Fruit fly (Drosophila melanogaster) whole organism, embryonic: ENCODE measurements around the gene CG17224.

Experiments used
- BEAF-32 ChIP-seq: fragments of 200-800 bp; sonication (Bioruptor generic); optimal IDR thresholded peaks from 3 replicates; lab custom pipeline; 2017; ENCODE audit warnings: missing biosample characterization, missing genetic modification characterization, mild to moderate bottlenecking, moderate library complexity, missing genetic modification reagents
- BtbVII ChIP-seq: fragments of 200-800 bp; sonication (Bioruptor generic); optimal IDR thresholded peaks from 3 replicates; lab custom pipeline; 2017; ENCODE audit warnings: missing biosample characterization, mild to moderate bottlenecking, missing genetic modification characterization
- C15 ChIP-seq: fragments of 200-800 bp; sonication (Bioruptor generic); IDR thresholded peaks from 3 replicates; pipeline ENCODE4 v1.3.6; 2022; ENCODE audit warnings: missing biosample characterization, missing genetic modification characterization
- CG10565 ChIP-seq: fragments of 200-800 bp; sonication (Bioruptor generic); optimal IDR thresholded peaks from 3 replicates; lab custom pipeline; 2016; ENCODE audit warnings: missing biosample characterization, mild to moderate bottlenecking, missing genetic modification characterization
- CG10654 ChIP-seq: fragments of 200-800 bp; sonication (Bioruptor generic); optimal IDR thresholded peaks from 2 replicates; lab custom pipeline; 2016; ENCODE audit warnings: missing biosample characterization, missing genetic modification characterization
- CG12104 ChIP-seq: fragments of 200-800 bp; sonication (Bioruptor generic); optimal IDR thresholded peaks from 3 replicates; lab custom pipeline; 2016; ENCODE audit warnings: missing biosample characterization, missing genetic modification characterization
- CG12155 ChIP-seq: fragments of 200-800 bp; sonication (Bioruptor generic); optimal IDR thresholded peaks from 3 replicates; lab custom pipeline; 2016; ENCODE audit warnings: missing biosample characterization, missing genetic modification characterization
- CG12236 ChIP-seq: fragments of 200-800 bp; sonication (Bioruptor generic); optimal IDR thresholded peaks from 2 replicates; lab custom pipeline; 2016; ENCODE audit warnings: missing biosample characterization, missing genetic modification characterization
- CG12299 ChIP-seq: fragments of 200-800 bp; sonication (Bioruptor generic); optimal IDR thresholded peaks from 2 replicates; lab custom pipeline; 2018; ENCODE audit warnings: missing biosample characterization, mild to moderate bottlenecking, missing genetic modification characterization
- CG12744 ChIP-seq: fragments of 200-800 bp; sonication (Bioruptor generic); optimal IDR thresholded peaks from 2 replicates; lab custom pipeline; 2016; ENCODE audit warnings: missing biosample characterization, missing genetic modification characterization
- CG13424 ChIP-seq: fragments of 200-800 bp; sonication (Bioruptor generic); optimal IDR thresholded peaks from 2 replicates; lab custom pipeline; 2019; ENCODE audit warnings: missing biosample characterization, mild to moderate bottlenecking, missing genetic modification characterization, moderate library complexity
- CG2712 ChIP-seq: fragments of 200-800 bp; optimal IDR thresholded peaks from 3 replicates; lab custom pipeline; 2019; ENCODE audit warnings: missing biosample characterization, mild to moderate bottlenecking, missing genetic modification characterization, moderate library complexity
- CG3163 ChIP-seq: fragments of 200-800 bp; sonication (Bioruptor generic); optimal IDR thresholded peaks from 3 replicates; lab custom pipeline; 2016; ENCODE audit warnings: missing biosample characterization, missing genetic modification characterization
- CG32772 ChIP-seq: fragments of 200-800 bp; sonication (Bioruptor generic); IDR thresholded peaks from 2 replicates; pipeline ENCODE4 v1.3.6; 2022; ENCODE audit warnings: missing biosample characterization, missing genetic modification characterization
- CG4617 ChIP-seq: fragments of 200-800 bp; sonication (Bioruptor generic); optimal IDR thresholded peaks from 3 replicates; lab custom pipeline; 2016; ENCODE audit warnings: missing biosample characterization, missing genetic modification characterization, borderline replicate concordance
- CG4854 ChIP-seq: fragments of 200-800 bp; sonication (Bioruptor generic); optimal IDR thresholded peaks from 2 replicates; lab custom pipeline; 2016; ENCODE audit warnings: missing biosample characterization, missing genetic modification characterization, inconsistent platforms
- CG6683 ChIP-seq: fragments of 200-800 bp; sonication (Bioruptor generic); optimal IDR thresholded peaks from 2 replicates; lab custom pipeline; 2017; ENCODE audit warnings: missing biosample characterization, mild to moderate bottlenecking, missing genetic modification characterization, missing genetic modification reagents
- CG8290 ChIP-seq, 3 experiments: fragments of 200-800 bp; sonication (Bioruptor generic); optimal IDR thresholded peaks; 2 replicates each; lab custom pipeline; 2016 to 2019; ENCODE audit warnings: missing biosample characterization in 3 of 3, missing genetic modification characterization in 3 of 3, mild to moderate bottlenecking in 2 of 3, moderate library complexity in 1 of 3
- CG9797 ChIP-seq: fragments of 200-800 bp; sonication (Bioruptor generic); optimal IDR thresholded peaks from 3 replicates; lab custom pipeline; 2018; ENCODE audit warnings: missing biosample characterization, mild to moderate bottlenecking, missing genetic modification characterization
- CkIIα-i1 ChIP-seq: fragments of 200-800 bp; sonication (Bioruptor generic); IDR thresholded peaks from 2 replicates; pipeline ENCODE4 v1.3.6; 2022; ENCODE audit warnings: missing biosample characterization, missing genetic modification characterization
- Doc3 ChIP-seq: fragments of 200-800 bp; sonication (Bioruptor generic); IDR thresholded peaks from 3 replicates; pipeline ENCODE4 v1.3.6; 2022; ENCODE audit warnings: missing biosample characterization, missing genetic modification characterization; ENCODE audit not compliant: partially characterized antibody
- Fer1 ChIP-seq: fragments of 200-800 bp; sonication (Bioruptor generic); optimal IDR thresholded peaks from 2 replicates; lab custom pipeline; 2017; ENCODE audit warnings: missing biosample characterization, mild to moderate bottlenecking, missing genetic modification characterization
- HLH54F ChIP-seq: fragments of 200-800 bp; sonication (Bioruptor generic); optimal IDR thresholded peaks from 3 replicates; lab custom pipeline; 2016; ENCODE audit warnings: missing biosample characterization, missing genetic modification characterization
- Hand ChIP-seq: fragments of 200-800 bp; sonication (Bioruptor generic); optimal IDR thresholded peaks from 2 replicates; lab custom pipeline; 2017; ENCODE audit warnings: mild to moderate bottlenecking, missing biosample characterization, missing genetic modification reagents, missing genetic modification characterization
- Hr39 ChIP-seq: fragments of >200 bp; optimal IDR thresholded peaks from 2 replicates; lab custom pipeline; 2017
- Hr51 ChIP-seq, 2 experiments: fragments of 200-800 bp; sonication (Bioruptor generic); optimal IDR thresholded peaks; 2 replicates in 1 of 2; 3 replicates in 1 of 2; lab custom pipeline; 2016 to 2018; ENCODE audit warnings: missing biosample characterization in 2 of 2, missing genetic modification characterization in 2 of 2, mild to moderate bottlenecking in 1 of 2, moderate library complexity in 1 of 2
- NC2α ChIP-seq: fragments of 200-800 bp; sonication (Bioruptor generic); optimal IDR thresholded peaks from 2 replicates; lab custom pipeline; 2016; ENCODE audit warnings: missing biosample characterization, missing genetic modification characterization
- NFAT ChIP-seq: fragments of 200-800 bp; sonication (Bioruptor generic); IDR thresholded peaks from 2 replicates; pipeline ENCODE4 v1.3.6; 2022; ENCODE audit warnings: missing biosample characterization, missing genetic modification characterization
- Nf-YC ChIP-seq: fragments of 200-800 bp; optimal IDR thresholded peaks from 3 replicates; lab custom pipeline; 2019; ENCODE audit warnings: missing biosample characterization, mild to moderate bottlenecking, missing genetic modification characterization, moderate library complexity
- Oaz ChIP-seq: fragments of 200-800 bp; sonication (Bioruptor generic); IDR thresholded peaks from 2 replicates; pipeline ENCODE4 v1.3.6; 2022; ENCODE audit warnings: missing biosample characterization, missing genetic modification characterization
- Poxn ChIP-seq: fragments of 200-800 bp; sonication (Bioruptor generic); IDR thresholded peaks from 2 replicates; pipeline ENCODE4 v1.3.6; 2022; ENCODE audit warnings: missing biosample characterization, missing genetic modification characterization
- Sry-β ChIP-seq: fragments of 200-800 bp; sonication (Bioruptor generic); optimal IDR thresholded peaks from 2 replicates; lab custom pipeline; 2018; ENCODE audit warnings: missing biosample characterization, mild to moderate bottlenecking, missing genetic modification characterization, moderate library complexity
- bab2 ChIP-seq: fragments of 200-800 bp; sonication (Bioruptor generic); optimal IDR thresholded peaks from 2 replicates; lab custom pipeline; 2016; ENCODE audit warnings: missing biosample characterization, missing genetic modification characterization
- bcd ChIP-seq: fragments of 200-800 bp; sonication (Bioruptor generic); optimal IDR thresholded peaks from 2 replicates; lab custom pipeline; 2017; ENCODE audit warnings: missing biosample characterization, mild to moderate bottlenecking, missing genetic modification characterization
- bigmax ChIP-seq: fragments of 200-800 bp; sonication (Bioruptor generic); optimal IDR thresholded peaks from 2 replicates; lab custom pipeline; 2018; ENCODE audit warnings: missing biosample characterization, mild to moderate bottlenecking, missing genetic modification characterization
- bsh ChIP-seq, 2 experiments: fragments of 200-800 bp; sonication (Bioruptor generic); optimal IDR thresholded peaks; 2 replicates each; lab custom pipeline; 2017 to 2018; ENCODE audit warnings: mild to moderate bottlenecking in 2 of 2, missing biosample characterization in 2 of 2, missing genetic modification characterization in 2 of 2, moderate library complexity in 1 of 2
- btn ChIP-seq: fragments of 200-800 bp; sonication (Bioruptor generic); optimal IDR thresholded peaks from 2 replicates; lab custom pipeline; 2016; ENCODE audit warnings: missing biosample characterization, missing genetic modification characterization
- corto ChIP-seq: fragments of 200-800 bp; sonication (Bioruptor generic); optimal IDR thresholded peaks from 2 replicates; lab custom pipeline; 2016; ENCODE audit warnings: missing biosample characterization, mild to moderate bottlenecking, missing genetic modification characterization, moderate library complexity
- gfzf ChIP-seq: fragments of 200-800 bp; sonication (Bioruptor generic); optimal IDR thresholded peaks from 2 replicates; lab custom pipeline; 2016; ENCODE audit warnings: missing biosample characterization, mild to moderate bottlenecking, missing genetic modification characterization, moderate library complexity
- gsb ChIP-seq: fragments of 200-800 bp; sonication (Bioruptor generic); IDR thresholded peaks from 2 replicates; pipeline ENCODE4 v1.3.6; 2022; ENCODE audit warnings: missing biosample characterization, missing genetic modification characterization
- pb ChIP-seq: fragments of 200-800 bp; sonication (Bioruptor generic); optimal IDR thresholded peaks from 3 replicates; lab custom pipeline; 2016; ENCODE audit warnings: missing biosample characterization, missing genetic modification characterization
- peb ChIP-seq: fragments of 200-800 bp; sonication (Bioruptor generic); IDR thresholded peaks from 2 replicates; pipeline ENCODE4 v1.3.6; 2022; ENCODE audit warnings: missing biosample characterization, missing genetic modification characterization
- phol ChIP-seq: fragments of 200-800 bp; sonication (Bioruptor generic); optimal IDR thresholded peaks from 3 replicates; lab custom pipeline; 2018; ENCODE audit warnings: missing biosample characterization, mild to moderate bottlenecking, missing genetic modification characterization, moderate library complexity
- pros ChIP-seq: fragments of 200-800 bp; sonication (Bioruptor generic); optimal IDR thresholded peaks from 3 replicates; lab custom pipeline; 2019; ENCODE audit warnings: missing biosample characterization, mild to moderate bottlenecking, missing genetic modification characterization, moderate library complexity
- ssp ChIP-seq: fragments of 200-800 bp; sonication (Bioruptor generic); IDR thresholded peaks from 2 replicates; pipeline ENCODE4 v1.3.6; 2022; ENCODE audit warnings: missing biosample characterization, missing genetic modification characterization
- stc ChIP-seq: fragments of 200-800 bp; sonication (Bioruptor generic); IDR thresholded peaks from 2 replicates; pipeline ENCODE4 v1.3.6; 2022; ENCODE audit warnings: missing biosample characterization, missing genetic modification characterization
- tgo ChIP-seq: fragments of 200-800 bp; sonication (Bioruptor generic); IDR thresholded peaks from 3 replicates; pipeline ENCODE4 v1.3.6; 2022; ENCODE audit warnings: missing biosample characterization, missing genetic modification characterization
- ttk ChIP-seq: fragments of 200-800 bp; sonication (Bioruptor generic); IDR thresholded peaks from 2 replicates; pipeline ENCODE4 v2.1.2; 2022; ENCODE audit warnings: missing biosample characterization, missing genetic modification characterization
- vfl ChIP-seq: fragments of 200-800 bp; sonication (Bioruptor generic); optimal IDR thresholded peaks from 2 replicates; lab custom pipeline; 2016; ENCODE audit warnings: missing biosample characterization, missing genetic modification characterization
- zen2 ChIP-seq: fragments of 200-800 bp; sonication (Bioruptor generic); IDR thresholded peaks from 3 replicates; pipeline ENCODE4 v1.3.6; 2022; ENCODE audit warnings: missing biosample characterization, missing genetic modification characterization; ENCODE audit not compliant: partially characterized antibody

CG17224 gene

dm6 chr2L:3055710-3056447, 37.8 kb upstream of the CG17224 start (continued):
- TF ChIP-seq peb (GFP tag; lab: Robert Waterston, UW) (no peak), CG12236 (GFP tag; lab: Kevin White, UChicago) (no peak), CG12744 (GFP tag; lab: Kevin White, UChicago) (no peak), zen2 (GFP tag; lab: Robert Waterston, UW) (no peak), Nf-YC (no peak), bcd (GFP tag; lab: Kevin White, UChicago) (peak; percentile 51), CG32772 (GFP tag; lab: Robert Waterston, UW) (no peak), CG10565 (GFP tag; lab: Kevin White, UChicago) (no peak), CG12104 (GFP tag; lab: Kevin White, UChicago) (peak; percentile 45), CG9797 (no peak), CG2712 (tag; lab: Kevin White, UChicago) (peak; percentile 13), pros (GFP tag; lab: Kevin White, UChicago) (no peak), Poxn (GFP tag; lab: Robert Waterston, UW) (no peak), stc (no peak), Fer1 (GFP tag; lab: Kevin White, UChicago) (peak; percentile 12), bsh (GFP tag; optimal IDR thresholded peaks at IDR 0.05; lab: Kevin White, UChicago) (no peak), Oaz (GFP tag; lab: Robert Waterston, UW) (no peak), vfl (GFP tag; lab: Kevin White, UChicago) (no peak), CkIIα-i1 (no peak), CG13424 (peak; percentile 54), gsb (GFP tag; lab: Robert Waterston, UW) (no peak), C15 (no peak), Hr51 (GFP tag; optimal IDR thresholded peaks at IDR 0.05; lab: Kevin White, UChicago) (peak; percentile 5 to 56), ttk (GFP tag; lab: Robert Waterston, UW) (no peak), HLH54F (GFP tag; lab: Kevin White, UChicago) (peak; percentile 49), NFAT (no peak), phol (tag; lab: Kevin White, UChicago) (peak; percentile 45), Doc3 (GFP tag; lab: Robert Waterston, UW) (no peak), ssp (GFP tag; lab: Robert Waterston, UW) (no peak), BtbVII (peak; percentile 14), CG12155 (GFP tag; lab: Kevin White, UChicago) (peak; percentile 23), bigmax (no peak), BEAF-32 (GFP tag; lab: Kevin White, UChicago) (peak; percentile 50), gfzf (GFP tag; lab: Kevin White, UChicago) (peak; percentile 46), Hr39 (lab: Kevin White, UChicago) (no peak), Hand (no peak), pb (GFP tag; lab: Kevin White, UChicago) (no peak), CG10654 (no peak), btn (GFP tag; lab: Kevin White, UChicago) (no peak), CG4617 (GFP tag; lab: Kevin White, UChicago) (no peak), CG6683 (no peak), NC2α (GFP tag; lab: Kevin White, UChicago) (no peak), corto (no peak), tgo (no peak), CG12299 (tag; lab: Kevin White, UChicago) (no peak), CG8290 (GFP tag; optimal IDR thresholded peaks at IDR 0.05; lab: Kevin White, UChicago) (no peak), CG8290 (tag; optimal IDR thresholded peaks at IDR 0.05; lab: Kevin White, UChicago) (no peak), CG4854 (GFP tag; lab: Kevin White, UChicago) (no peak), CG3163 (no peak), bab2 (peak; percentile 25), Sry-β (GFP tag; lab: Kevin White, UChicago) (no peak)
